Fruit fly (Drosophila melanogaster) whole organism, adult: ENCODE data around the gene Lrch.

Source experiments
- CG7101 ChIP-seq: fragments of 200-800 bp; sonication (Bioruptor generic); optimal IDR thresholded peaks from 2 replicates; lab custom pipeline; 2018; ENCODE audit warnings: missing biosample characterization, mild to moderate bottlenecking, missing genetic modification characterization, moderate library complexity
- Clk ChIP-seq: fragments of 200-800 bp; sonication (Bioruptor generic); optimal IDR thresholded peaks from 2 replicates; lab custom pipeline; 2017; ENCODE audit warnings: missing biosample characterization, missing genetic modification characterization

- TF ChIP-seq Clk (GFP tag; lab: Kevin White, UChicago) (no peak), CG7101 (tag; lab: Kevin White, UChicago) (no peak)
These were observed 13.5 kb upstream of the Lrch start for dm6 chr2L:17397372-17397771.
